Worm (Caenorhabditis elegans) whole organism, late embryonic: Measurements from ENCODE around the gene snf-5.

Source experiments
- C08G9.2 ChIP-seq: sonication (generic microtip); optimal IDR thresholded peaks from 2 replicates; lab custom pipeline; 2016; ENCODE audit warnings: mild to moderate bottlenecking, missing genetic modification characterization, moderate library complexity, missing compliant biosample characterization
- K02D7.2 ChIP-seq: sonication (generic microtip); optimal IDR thresholded peaks from 2 replicates; lab custom pipeline; 2017; ENCODE audit warnings: mild to moderate bottlenecking, missing genetic modification characterization, missing compliant biosample characterization
- T23F11.4 ChIP-seq: fragments of 200-800 bp; sonication (Bioruptor generic); optimal IDR thresholded peaks from 2 replicates; lab custom pipeline; 2018; ENCODE audit warnings: mild to moderate bottlenecking, missing genetic modification characterization, missing compliant biosample characterization
- ama-1 ChIP-seq: fragments of 150-350 bp; optimal IDR thresholded peaks from 2 replicates; lab custom pipeline; 2014
- ceh-14 ChIP-seq: sonication (generic microtip); optimal IDR thresholded peaks from 2 replicates; lab custom pipeline; 2016; ENCODE audit warnings: missing genotype, missing genetic modification characterization, missing compliant biosample characterization
- ceh-22 ChIP-seq: sonication (generic microtip); optimal IDR thresholded peaks from 2 replicates; lab custom pipeline; 2017; ENCODE audit warnings: missing biosample characterization, missing genetic modification characterization
- ceh-24 ChIP-seq: sonication (generic microtip); optimal IDR thresholded peaks from 2 replicates; lab custom pipeline; 2016; ENCODE audit warnings: mild to moderate bottlenecking, missing genetic modification characterization, missing compliant biosample characterization
- ceh-34 ChIP-seq: sonication (generic microtip); optimal IDR thresholded peaks from 2 replicates; lab custom pipeline; 2016; ENCODE audit warnings: mild to moderate bottlenecking, missing genetic modification characterization, missing compliant biosample characterization
- dve-1 ChIP-seq: sonication (generic microtip); optimal IDR thresholded peaks from 2 replicates; lab custom pipeline; 2017; ENCODE audit warnings: antibody characterized with exemption, mild to moderate bottlenecking, missing genetic modification characterization, missing compliant biosample characterization
- elt-2 ChIP-seq: sonication (generic microtip); optimal IDR thresholded peaks from 2 replicates; lab custom pipeline; 2016; ENCODE audit warnings: missing genetic modification reagents, missing genetic modification characterization, missing compliant biosample characterization
- elt-4 ChIP-seq: sonication (generic microtip); optimal IDR thresholded peaks from 2 replicates; lab custom pipeline; 2016; ENCODE audit warnings: missing genetic modification characterization, missing compliant biosample characterization
- ets-4 ChIP-seq: sonication (generic microtip); optimal IDR thresholded peaks from 2 replicates; lab custom pipeline; 2016; ENCODE audit warnings: missing genetic modification characterization, missing compliant biosample characterization
- eyg-1 ChIP-seq: sonication (generic microtip); optimal IDR thresholded peaks from 2 replicates; lab custom pipeline; 2016; ENCODE audit warnings: missing genotype, missing genetic modification characterization, missing compliant biosample characterization
- fkh-10 ChIP-seq: fragments of 150-350 bp; optimal IDR thresholded peaks from 2 replicates; lab custom pipeline; 2014; ENCODE audit warnings: missing biosample characterization, missing genetic modification reagents, missing genetic modification characterization
- fkh-6 ChIP-seq: sonication (generic microtip); optimal IDR thresholded peaks from 2 replicates; lab custom pipeline; 2016; ENCODE audit warnings: missing genetic modification characterization, missing compliant biosample characterization
- hlh-13 ChIP-seq: fragments of 200-800 bp; sonication (Bioruptor generic); optimal IDR thresholded peaks from 2 replicates; lab custom pipeline; 2018; ENCODE audit warnings: mild to moderate bottlenecking, missing genetic modification characterization, missing compliant biosample characterization
- hlh-15 ChIP-seq: sonication (generic microtip); optimal IDR thresholded peaks from 2 replicates; lab custom pipeline; 2016; ENCODE audit warnings: missing genetic modification characterization, missing compliant biosample characterization
- hlh-30 ChIP-seq: sonication (generic microtip); optimal IDR thresholded peaks from 2 replicates; lab custom pipeline; 2017; ENCODE audit warnings: antibody characterized with exemption, missing genetic modification characterization, missing compliant biosample characterization; ENCODE audit not compliant: insufficient read depth
- hlh-6 ChIP-seq: sonication (generic microtip); optimal IDR thresholded peaks from 2 replicates; lab custom pipeline; 2016; ENCODE audit warnings: missing genotype, missing genetic modification characterization, missing compliant biosample characterization
- hlh-8 ChIP-seq: sonication (generic microtip); optimal IDR thresholded peaks from 2 replicates; lab custom pipeline; 2016; ENCODE audit warnings: missing genotype, missing genetic modification characterization, missing compliant biosample characterization
- mec-3 ChIP-seq: sonication (generic microtip); optimal IDR thresholded peaks from 2 replicates; lab custom pipeline; 2016; ENCODE audit warnings: borderline replicate concordance, missing genetic modification characterization, missing compliant biosample characterization
- nfya-1 ChIP-seq: sonication (generic microtip); optimal IDR thresholded peaks from 2 replicates; lab custom pipeline; 2017; ENCODE audit warnings: missing genetic modification characterization, mild to moderate bottlenecking, missing compliant biosample characterization, antibody characterized with exemption, moderate library complexity
- nhr-11 ChIP-seq: fragments of 150-350 bp; optimal IDR thresholded peaks from 2 replicates; lab custom pipeline; 2014; ENCODE audit warnings: missing biosample characterization, missing genetic modification characterization
- npax-4 ChIP-seq: sonication (generic microtip); optimal IDR thresholded peaks from 2 replicates; lab custom pipeline; 2016; ENCODE audit warnings: missing genetic modification characterization, missing compliant biosample characterization
- pag-3 ChIP-seq: sonication (generic microtip); optimal IDR thresholded peaks from 2 replicates; lab custom pipeline; 2016; ENCODE audit warnings: missing compliant biosample characterization, missing genetic modification characterization, borderline replicate concordance
- pha-2 ChIP-seq: sonication (generic microtip); optimal IDR thresholded peaks from 2 replicates; lab custom pipeline; 2017; ENCODE audit warnings: mild to moderate bottlenecking, missing genetic modification characterization, missing compliant biosample characterization
- pha-4 ChIP-seq: fragments of 150-350 bp; optimal IDR thresholded peaks from 2 replicates; lab custom pipeline; 2018; ENCODE audit warnings: missing biosample characterization, missing genetic modification reagents, missing genetic modification characterization
- pros-1 ChIP-seq: fragments of 150-350 bp; optimal IDR thresholded peaks from 2 replicates; lab custom pipeline; 2014; ENCODE audit warnings: missing biosample characterization, missing genetic modification reagents, missing genetic modification characterization
- ref-2 ChIP-seq: sonication (generic microtip); optimal IDR thresholded peaks from 2 replicates; lab custom pipeline; 2016; ENCODE audit warnings: missing genetic modification characterization, missing compliant biosample characterization
- rnt-1 ChIP-seq: sonication (generic microtip); optimal IDR thresholded peaks from 2 replicates; lab custom pipeline; 2016; ENCODE audit warnings: missing genetic modification characterization, missing compliant biosample characterization
- sdc-2 ChIP-seq: sonication (generic microtip); optimal IDR thresholded peaks from 2 replicates; lab custom pipeline; 2016; ENCODE audit warnings: missing genotype, missing genetic modification characterization, missing compliant biosample characterization
- syd-9 ChIP-seq: sonication (generic microtip); optimal IDR thresholded peaks from 2 replicates; lab custom pipeline; 2016; ENCODE audit warnings: mild to moderate bottlenecking, missing genetic modification characterization, moderate library complexity, missing compliant biosample characterization
- tbx-2 ChIP-seq: sonication (generic microtip); optimal IDR thresholded peaks from 2 replicates; lab custom pipeline; 2016; ENCODE audit warnings: missing genetic modification characterization, missing compliant biosample characterization
- tbx-7 ChIP-seq: sonication (generic microtip); optimal IDR thresholded peaks from 2 replicates; lab custom pipeline; 2016; ENCODE audit warnings: missing genotype, missing genetic modification characterization, missing compliant biosample characterization
- unc-42 ChIP-seq: sonication (generic microtip); optimal IDR thresholded peaks from 2 replicates; lab custom pipeline; 2016; ENCODE audit warnings: missing genotype, missing genetic modification characterization, missing compliant biosample characterization
- unc-55 ChIP-seq: sonication (generic microtip); optimal IDR thresholded peaks from 2 replicates; lab custom pipeline; 2017; ENCODE audit warnings: missing biosample characterization, missing genetic modification reagents, missing genetic modification characterization
- zip-5 ChIP-seq: sonication (generic microtip); optimal IDR thresholded peaks from 2 replicates; lab custom pipeline; 2016; ENCODE audit warnings: missing genetic modification characterization, missing compliant biosample characterization
- ztf-16 ChIP-seq: sonication (generic microtip); optimal IDR thresholded peaks from 2 replicates; lab custom pipeline; 2017; ENCODE audit warnings: missing genetic modification characterization, missing compliant biosample characterization

The snf-5 gene

DNA sequence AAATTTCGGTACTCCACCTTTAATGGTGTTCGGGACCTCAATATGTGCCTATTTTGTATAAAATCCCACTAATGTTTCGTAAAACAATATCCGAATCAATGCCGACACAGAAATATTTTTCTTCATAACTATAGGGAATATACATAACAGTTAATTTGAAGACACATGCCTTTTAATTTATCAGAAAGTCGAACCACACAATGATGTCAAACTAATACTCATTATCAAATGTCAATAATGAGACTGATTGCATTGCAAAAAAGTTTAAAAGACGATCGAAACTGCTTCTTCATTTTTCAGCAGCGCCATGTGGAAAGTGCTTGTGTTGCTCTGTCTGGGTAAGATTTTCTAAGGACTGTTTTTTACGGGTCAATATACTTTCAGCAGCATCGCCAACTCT is 35.4 kb upstream of the snf-5 start, which contains the start of gene clec-65:
Gene clec-65, plus strand, starts transcription at position 301 of the 400 bp plus-strand sequence.
- TF ChIP-seq C08G9.2 (tag; lab: Kevin White, UChicago) (no peak), ztf-16 (no peak), pros-1 (tag; lab: Kevin White, UChicago) (no peak), ceh-24 (tag; lab: Kevin White, UChicago) (no peak), fkh-10 (GFP tag; lab: Kevin White, UChicago) (no peak), tbx-2 (tag; lab: Kevin White, UChicago) (no peak), zip-5 (tag; lab: Kevin White, UChicago) (no peak), hlh-30 (tag; lab: Kevin White, UChicago) (no peak), nhr-11 (tag; lab: Kevin White, UChicago) (no peak), syd-9 (tag; lab: Kevin White, UChicago) (no peak)

DNA sequence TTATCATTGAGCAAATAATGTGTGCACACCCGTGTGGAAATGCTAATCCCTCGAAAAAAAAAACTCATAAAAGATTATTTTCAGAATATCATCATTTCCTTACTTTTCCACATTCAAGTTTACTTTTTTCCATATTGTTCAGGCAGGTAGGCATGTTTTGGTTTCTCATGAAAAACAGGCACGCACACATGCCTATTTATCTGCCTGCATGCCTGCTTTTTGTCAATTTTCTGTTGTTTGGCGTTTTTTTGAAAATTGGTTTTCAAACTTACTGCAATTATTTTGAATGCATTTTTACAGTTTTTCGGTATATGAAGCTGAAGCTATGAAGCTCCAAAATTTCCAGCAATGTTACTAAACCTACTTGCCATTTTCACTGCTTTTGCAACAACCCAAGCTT is 32.4 kb upstream of the snf-5 start, which contains the start of gene clec-64:
Gene clec-64, plus strand, starts transcription at position 301 of the 400 bp plus-strand sequence.
- TF ChIP-seq pha-2 (tag; lab: Kevin White, UChicago) (no peak), fkh-10 (GFP tag; lab: Kevin White, UChicago) (no peak), hlh-8 (tag; lab: Kevin White, UChicago) (no peak), mec-3 (tag; lab: Kevin White, UChicago) (no peak), pha-4 (no peak), tbx-2 (tag; lab: Kevin White, UChicago) (no peak), elt-2 (tag; lab: Kevin White, UChicago) (no peak)

ce11 chrII:12897361-12897760 is 31.8 kb upstream of the snf-5 start:
- TF ChIP-seq ama-1 (lab: Kevin White, UChicago) (no peak), ref-2 (no peak), T23F11.4 (GFP tag; lab: Kevin White, UChicago) (no peak)

- TF ChIP-seq C08G9.2 (tag; lab: Kevin White, UChicago): no peak
- no peak for TF ChIP-seq fkh-10 (GFP tag; lab: Kevin White, UChicago)
- TF ChIP-seq pag-3: no peak
- TF ChIP-seq ref-2: no peak
- TF ChIP-seq ceh-14 (tag; lab: Kevin White, UChicago): no peak
- TF ChIP-seq eyg-1 (tag; lab: Kevin White, UChicago): no peak
- no peak for TF ChIP-seq unc-42 (tag; lab: Kevin White, UChicago)
Observed at ce11 chrII:12896666-12897065, 31.1 kb upstream of the snf-5 start.

ce11 chrII:12895078-12895670 is 29.6 kb upstream of the snf-5 start, which contains the start of the genes clec-62 and clec-63:
clec-62 (minus strand) TSS chrII:12895128.
clec-63 (plus strand) TSS chrII:12895638.
- TF ChIP-seq ceh-14 (tag; lab: Kevin White, UChicago) (no peak), K02D7.2 (tag; lab: Kevin White, UChicago) (no peak), T23F11.4 (GFP tag; lab: Kevin White, UChicago) (no peak), fkh-6 (tag; lab: Kevin White, UChicago) (no peak), elt-2 (tag; lab: Kevin White, UChicago) (no peak), ref-2 (no peak), pros-1 (tag; lab: Kevin White, UChicago) (no peak), sdc-2 (no peak), hlh-6 (tag; lab: Kevin White, UChicago) (no peak), nfya-1 (tag; lab: Kevin White, UChicago) (no peak), dve-1 (tag; lab: Kevin White, UChicago) (no peak), C08G9.2 (tag; lab: Kevin White, UChicago) (no peak), tbx-7 (tag; lab: Kevin White, UChicago) (no peak), ama-1 (lab: Kevin White, UChicago) (no peak), pha-2 (tag; lab: Kevin White, UChicago) (no peak)

DNA sequence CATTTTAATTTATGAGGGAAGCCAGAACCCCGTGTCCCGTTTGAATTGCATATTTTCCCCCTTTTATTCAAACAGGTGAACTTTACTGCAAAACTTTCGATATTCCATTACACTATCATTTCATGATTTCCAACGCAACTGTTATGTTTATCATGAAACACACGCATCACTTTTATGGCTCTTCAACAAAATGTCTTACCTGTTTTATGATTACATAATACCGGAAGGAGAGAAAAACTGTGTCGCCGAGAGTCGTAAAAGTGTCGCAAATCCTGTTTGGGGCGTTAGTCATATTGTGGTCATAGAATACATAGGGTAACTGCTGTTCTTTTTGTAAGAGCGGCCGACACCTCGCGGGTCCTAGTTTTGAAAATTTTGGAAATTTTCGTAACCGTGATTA is 26.8 kb upstream of the snf-5 start:
- TF ChIP-seq rnt-1 (tag; lab: Kevin White, UChicago) (no peak), ets-4 (tag; lab: Kevin White, UChicago) (no peak), elt-4 (tag; lab: Kevin White, UChicago) (no peak), hlh-30 (tag; lab: Kevin White, UChicago) (no peak), C08G9.2 (tag; lab: Kevin White, UChicago) (no peak), ceh-34 (tag; lab: Kevin White, UChicago) (no peak), unc-55 (GFP tag; lab: Kevin White, UChicago) (no peak), hlh-13 (GFP tag; lab: Kevin White, UChicago) (no peak), ceh-22 (no peak), ztf-16 (no peak), npax-4 (tag; lab: Kevin White, UChicago) (no peak), tbx-2 (tag; lab: Kevin White, UChicago) (no peak), fkh-6 (tag; lab: Kevin White, UChicago) (no peak), hlh-15 (tag; lab: Kevin White, UChicago) (no peak), mec-3 (tag; lab: Kevin White, UChicago) (no peak)
- TF ChIP-seq, all 69 proteins: peak for 0
